Worm (Caenorhabditis elegans): ENCODE measurements around the gene nspg-6.
A peak's percentile ranks its signal among the peaks of the same experiment; 100 is the strongest.

nspg-6 gene

DNA sequence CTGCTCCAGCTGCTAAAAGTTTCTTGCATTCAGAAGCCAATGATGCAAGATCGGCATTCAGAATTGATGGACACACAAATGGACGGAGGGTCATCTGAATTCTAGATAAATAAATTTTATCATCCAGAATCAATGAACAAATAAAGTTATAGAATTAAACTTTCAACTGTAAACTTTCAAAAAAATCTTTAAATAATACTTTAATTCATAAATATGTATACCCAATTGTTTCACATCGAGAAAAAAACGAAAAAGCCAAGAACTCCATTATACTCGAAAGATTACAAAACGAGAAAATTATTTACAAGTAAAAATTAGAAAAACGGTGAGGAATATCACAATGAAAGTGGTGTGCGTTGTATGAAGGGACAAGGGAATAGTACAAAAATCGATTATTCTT lies 32.3 kb upstream of the nspg-6 start, which contains the start of gene F08F8.7:
F08F8.7 (minus strand) TSS at position 101 of the 400 bp plus-strand sequence.
- TF ChIP-seq ces-1 (GFP tag; optimal IDR thresholded peaks at IDR 0.05) (no peak), pax-3 (tag; optimal IDR thresholded peaks at IDR 0.05) (no peak), nhr-71 (tag; optimal IDR thresholded peaks at IDR 0.05) (no peak), unc-30 (tag; optimal IDR thresholded peaks at IDR 0.05) (no peak)

DNA sequence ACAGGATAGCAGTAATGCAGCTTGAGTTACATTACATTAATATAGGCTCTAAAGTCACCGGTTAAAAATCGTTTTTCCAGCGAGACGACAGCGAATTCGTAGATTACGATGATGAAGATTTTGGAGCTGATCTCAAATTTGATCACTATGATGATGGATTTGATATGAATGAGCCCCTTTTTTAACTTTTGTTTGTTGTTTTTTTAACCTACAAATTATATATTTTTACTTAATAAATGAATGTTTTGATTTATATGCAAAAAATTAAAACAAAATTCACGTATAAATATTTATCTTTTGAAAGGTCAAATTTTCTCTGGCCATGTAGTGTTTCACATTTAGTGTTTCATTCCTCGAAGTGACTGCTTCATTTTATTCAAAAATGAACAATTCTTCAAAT lies 28.6 kb upstream of the nspg-6 start, which contains the start of gene F08F8.6:
F08F8.6 (plus strand) TSS at position 301 of the 400 bp plus-strand sequence.
- TF ChIP-seq tbx-2 (tag; optimal IDR thresholded peaks at IDR 0.05) (no peak), efl-1 (optimal IDR thresholded peaks at IDR 0.05) (no peak), efl-1 (GFP tag; optimal IDR thresholded peaks at IDR 0.05 in 1 of 2) (peak in 1 of 2 experiments; percentile 62)

DNA sequence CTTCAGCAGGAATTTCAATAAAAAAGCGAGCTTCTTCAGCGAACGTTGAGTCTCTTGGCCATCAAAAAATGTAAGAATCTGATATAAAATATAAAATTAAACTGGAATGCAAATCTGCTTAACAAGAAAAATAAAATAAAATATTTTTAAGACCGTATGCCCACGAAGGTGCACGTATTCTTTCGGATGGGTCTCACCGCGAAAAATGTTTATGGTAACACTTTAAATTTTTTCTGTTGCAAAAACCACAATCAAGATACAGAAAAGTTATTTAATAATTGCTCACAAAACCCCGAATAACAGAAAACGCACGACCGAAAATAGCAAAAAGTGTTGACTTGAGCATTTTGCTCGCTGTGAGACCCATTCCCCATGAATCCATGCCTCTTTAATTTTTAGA lies 24.4 kb upstream of the nspg-6 start:
- TF ChIP-seq ama-1 (optimal IDR thresholded peaks at IDR 0.05) = no peak
- no peak for TF ChIP-seq rnt-1 (tag; optimal IDR thresholded peaks at IDR 0.05)
- TF ChIP-seq egl-13 (tag; optimal IDR thresholded peaks at IDR 0.05) = no peak
- TF ChIP-seq ztf-11 (tag; optimal IDR thresholded peaks at IDR 0.05) = no peak
- no peak for TF ChIP-seq pax-3 (tag; optimal IDR thresholded peaks at IDR 0.05)
- TF ChIP-seq elt-2 (tag; optimal IDR thresholded peaks at IDR 0.05) = no peak
- no peak for TF ChIP-seq sup-37 (GFP tag; optimal IDR thresholded peaks at IDR 0.05)
- no peak for TF ChIP-seq C34B4.2 (tag; optimal IDR thresholded peaks at IDR 0.05)

DNA sequence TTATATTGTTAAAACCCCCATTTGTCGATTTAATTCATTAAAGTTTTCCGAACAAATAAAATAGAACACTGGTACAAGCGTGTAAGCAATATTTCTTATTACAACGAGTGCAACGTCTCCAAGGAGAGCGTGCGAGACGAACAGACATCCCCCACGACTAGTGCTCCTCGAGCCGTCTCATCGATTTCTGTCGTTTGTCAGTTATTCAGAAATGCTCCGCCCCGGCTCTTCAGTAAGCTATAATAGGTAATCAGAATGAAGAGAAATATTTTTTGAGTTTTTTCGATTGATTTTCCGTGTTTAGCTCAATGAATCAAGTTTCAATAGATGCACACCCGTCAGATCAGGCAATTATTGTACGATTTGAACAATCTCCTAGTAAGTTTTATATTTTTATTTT lies 23.9 kb upstream of the nspg-6 start, which contains the start of gene kap-1:
kap-1 (plus strand) TSS at position 143 of the 400 bp plus-strand sequence.
- TF ChIP-seq efl-3 (GFP tag; optimal IDR thresholded peaks at IDR 0.05) (no peak), nhr-28 (tag; optimal IDR thresholded peaks at IDR 0.05) (no peak), lir-3 (tag; optimal IDR thresholded peaks at IDR 0.05; ENCODE audit: poor library complexity) (no peak), C04F5.9 (tag; optimal IDR thresholded peaks at IDR 0.05) (no peak), aha-1 (tag; optimal IDR thresholded peaks at IDR 0.05) (no peak), ztf-11 (tag; optimal IDR thresholded peaks at IDR 0.05) (no peak), fkh-4 (tag; optimal IDR thresholded peaks at IDR 0.05; ENCODE audit: borderline replicate concordance) (no peak), blmp-1 (tag; optimal IDR thresholded peaks at IDR 0.05) (no peak), lin-35 (GFP tag; optimal IDR thresholded peaks at IDR 0.05) (no peak), sptf-1 (tag; optimal IDR thresholded peaks at IDR 0.05) (no peak), skn-1 (tag; optimal IDR thresholded peaks at IDR 0.05) (no peak), ama-1 (optimal IDR thresholded peaks at IDR 0.05) (peak; percentile 42), mef-2 (tag; optimal IDR thresholded peaks at IDR 0.05) (no peak), nhr-71 (tag; optimal IDR thresholded peaks at IDR 0.05) (no peak), swsn-7 (tag; optimal IDR thresholded peaks at IDR 0.05) (no peak), nhr-11 (tag; optimal IDR thresholded peaks at IDR 0.05) (no peak), nhr-76 (tag; optimal IDR thresholded peaks at IDR 0.05) (no peak), jun-1 (tag; optimal IDR thresholded peaks at IDR 0.05) (no peak), dsc-1 (tag; optimal IDR thresholded peaks at IDR 0.05) (no peak), ztf-4 (tag; optimal IDR thresholded peaks at IDR 0.05) (no peak), aly-2 (tag; optimal IDR thresholded peaks at IDR 0.05) (no peak), fkh-10 (GFP tag; optimal IDR thresholded peaks at IDR 0.05) (no peak), nhr-12 (tag; optimal IDR thresholded peaks at IDR 0.05) (no peak), nhr-47 (tag; optimal IDR thresholded peaks at IDR 0.05) (no peak), ceh-82 (tag; optimal IDR thresholded peaks at IDR 0.05) (no peak), ceh-88 (GFP tag; IDR thresholded peaks at IDR 0.05) (no peak), dpl-1 (GFP tag; optimal IDR thresholded peaks at IDR 0.05) (no peak), fos-1 (tag; optimal IDR thresholded peaks at IDR 0.05) (no peak), efl-1 (optimal IDR thresholded peaks at IDR 0.05) (no peak), efl-1 (GFP tag; optimal IDR thresholded peaks at IDR 0.05 in 1 of 2) (peak in 1 of 2 experiments; percentile 86), F16B12.6 (tag; optimal IDR thresholded peaks at IDR 0.05) (no peak), Y116A8C.19 (tag; optimal IDR thresholded peaks at IDR 0.05; ENCODE audit: borderline replicate concordance) (no peak), ceh-63 (GFP tag; optimal IDR thresholded peaks at IDR 0.05) (no peak), lsy-2 (tag; optimal IDR thresholded peaks at IDR 0.05) (peak in 1 of 2 experiments; percentile 12), elt-2 (tag; optimal IDR thresholded peaks at IDR 0.05) (peak; percentile 14), rnt-1 (tag; optimal IDR thresholded peaks at IDR 0.05) (peak; percentile 9), unc-98 (GFP tag; IDR thresholded peaks at IDR 0.05) (no peak), fkh-8 (tag; optimal IDR thresholded peaks at IDR 0.05) (no peak), tbx-2 (tag; optimal IDR thresholded peaks at IDR 0.05) (no peak), nhr-77 (tag; optimal IDR thresholded peaks at IDR 0.05) (no peak), C34B4.2 (tag; optimal IDR thresholded peaks at IDR 0.05) (no peak), snu-23 (GFP tag; optimal IDR thresholded peaks at IDR 0.05) (no peak)
